Worm (Caenorhabditis elegans): ENCODE data around the gene let-756.

The let-756 gene

DNA sequence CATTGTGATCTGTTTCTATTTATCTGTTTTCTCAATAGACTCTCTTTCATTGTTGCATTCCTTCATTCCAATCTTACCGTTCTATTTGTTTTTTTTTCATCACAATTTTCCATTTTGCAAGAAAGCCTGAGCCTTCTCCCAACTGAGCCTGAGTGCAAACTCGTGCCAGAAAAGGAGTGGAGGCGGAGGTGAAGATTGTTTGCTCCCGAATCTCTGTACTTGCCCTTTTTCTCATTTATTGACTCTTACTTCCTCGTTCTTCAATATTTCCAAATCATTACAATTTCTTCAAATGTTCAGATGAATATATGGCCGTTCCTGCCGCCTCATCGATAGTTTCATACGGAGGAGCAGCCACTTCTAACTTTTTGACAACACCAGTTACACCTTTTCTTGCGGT, at the start of gene let-756:
Gene let-756 (plus strand): TSS at position 301 of the 400 bp plus-strand sequence.
- TF ChIP-seq efl-3 (GFP tag; optimal IDR thresholded peaks at IDR 0.05) (no peak), mef-2 (tag; optimal IDR thresholded peaks at IDR 0.05) (no peak), aha-1 (tag; optimal IDR thresholded peaks at IDR 0.05) (no peak), ceh-63 (GFP tag; optimal IDR thresholded peaks at IDR 0.05) (no peak), hlh-17 (GFP tag; optimal IDR thresholded peaks at IDR 0.05; ENCODE audit: borderline replicate concordance) (no peak), ces-1 (GFP tag; optimal IDR thresholded peaks at IDR 0.05) (no peak), dpl-1 (GFP tag; optimal IDR thresholded peaks at IDR 0.05) (no peak), fkh-8 (tag; optimal IDR thresholded peaks at IDR 0.05) (no peak), zag-1 (tag; optimal IDR thresholded peaks at IDR 0.05) (no peak)

DNA sequence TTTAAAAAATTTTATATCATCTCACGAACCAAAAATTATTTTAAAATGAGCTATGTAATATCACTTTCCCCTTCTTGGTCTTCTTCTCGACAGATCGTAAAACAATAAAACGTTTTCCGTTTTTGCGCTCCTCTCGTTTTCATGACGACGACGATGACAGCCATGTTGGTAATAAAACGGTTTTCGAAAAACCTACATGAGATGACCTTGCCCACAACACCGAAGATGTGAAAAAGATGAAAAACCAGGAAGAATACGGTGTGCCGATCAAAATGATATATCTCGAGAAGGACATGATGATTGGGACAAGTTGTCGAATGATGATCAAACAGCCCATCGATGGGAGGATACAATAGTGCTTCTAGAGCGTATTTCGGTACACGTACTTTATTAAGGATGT, 48.2 kb upstream of the let-756 start:
- no peak for TF ChIP-seq lin-35 (GFP tag; optimal IDR thresholded peaks at IDR 0.05)
- TF ChIP-seq blmp-1 (tag; optimal IDR thresholded peaks at IDR 0.05), result peak; percentile 94
- TF ChIP-seq zip-4 (GFP tag; optimal IDR thresholded peaks at IDR 0.05), result no peak
- TF ChIP-seq mef-2 (tag; optimal IDR thresholded peaks at IDR 0.05), result no peak
- no peak for TF ChIP-seq nhr-77 (tag; optimal IDR thresholded peaks at IDR 0.05)
- TF ChIP-seq lin-14 (GFP tag; optimal IDR thresholded peaks at IDR 0.05), result peak; percentile 53
- peak; percentile 30 for TF ChIP-seq snu-23 (GFP tag; optimal IDR thresholded peaks at IDR 0.05)
- no peak for TF ChIP-seq efl-1 (optimal IDR thresholded peaks at IDR 0.05)
- peak in 1 of 2 experiments; percentile 6 for TF ChIP-seq efl-1 (GFP tag; optimal IDR thresholded peaks at IDR 0.05 in 1 of 2)
- TF ChIP-seq elt-3 (tag; optimal IDR thresholded peaks at IDR 0.05), result peak in 2 of 6 experiments; percentile 15 to 17

DNA sequence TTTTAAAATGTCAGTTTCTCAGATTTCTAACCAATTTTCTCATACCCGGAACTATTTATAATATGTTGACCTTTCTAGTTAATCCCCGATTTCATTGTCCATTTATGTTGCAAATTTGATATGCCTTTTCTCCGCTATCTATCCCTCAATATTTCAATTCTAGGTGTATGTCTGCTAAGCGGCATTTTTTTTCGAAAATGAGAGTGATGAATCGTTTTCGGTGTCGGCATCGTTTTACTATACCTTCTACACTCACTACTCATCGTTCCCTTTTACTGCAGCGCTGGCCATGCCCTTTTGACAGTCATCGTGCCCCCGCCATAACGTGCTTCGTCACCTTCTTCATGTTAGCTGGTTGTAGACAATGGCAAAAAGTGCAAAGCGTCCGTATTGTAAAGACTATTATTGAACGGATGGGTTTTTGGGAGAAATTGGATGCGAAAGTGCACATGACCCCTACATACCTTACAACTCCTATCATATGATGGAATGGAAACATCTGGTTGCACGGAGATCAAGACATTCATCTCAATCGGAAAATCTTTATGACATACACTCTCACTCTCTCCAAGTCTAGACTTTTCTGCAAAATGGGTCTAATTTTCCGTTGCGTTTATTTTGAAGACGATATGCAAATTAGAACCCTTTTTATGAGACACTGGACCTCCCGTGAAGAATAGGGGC, 47.6 kb upstream of the let-756 start:
- TF ChIP-seq lin-35 (GFP tag; optimal IDR thresholded peaks at IDR 0.05) (peak in 1 of 2 experiments; percentile 5), pqm-1 (tag; optimal IDR thresholded peaks at IDR 0.05) (no peak), mdl-1 (tag; optimal IDR thresholded peaks at IDR 0.05) (peak in 1 of 2 experiments; percentile 16), unc-130 (tag; optimal IDR thresholded peaks at IDR 0.05) (no peak), hlh-17 (GFP tag; optimal IDR thresholded peaks at IDR 0.05; ENCODE audit: borderline replicate concordance) (no peak), blmp-1 (tag; optimal IDR thresholded peaks at IDR 0.05) (peak; percentile 83), nhr-19 (GFP tag; conservative IDR thresholded peaks at IDR 0.05) (0 out of 2 replicates have a peak, but pooled peaks have one; percentile 5), efl-1 (optimal IDR thresholded peaks at IDR 0.05) (no peak), efl-1 (GFP tag; optimal IDR thresholded peaks at IDR 0.05 in 1 of 2) (peak in 1 of 2 experiments; percentile 82), dsc-1 (tag; optimal IDR thresholded peaks at IDR 0.05) (peak; percentile 53), vab-15 (tag; optimal IDR thresholded peaks at IDR 0.05) (no peak), rnt-1 (tag; optimal IDR thresholded peaks at IDR 0.05) (peak; percentile 12), lin-14 (GFP tag; optimal IDR thresholded peaks at IDR 0.05) (peak; percentile 21), pag-3 (tag; optimal IDR thresholded peaks at IDR 0.05; ENCODE audit: borderline replicate concordance, insufficient read depth) (peak; percentile 27), ceh-8 (GFP tag; optimal IDR thresholded peaks at IDR 0.05) (no peak), nhr-85 (tag) (peak; percentile 70), unc-62 (GFP tag; optimal IDR thresholded peaks at IDR 0.05) (no peak), fkh-4 (tag; optimal IDR thresholded peaks at IDR 0.05; ENCODE audit: borderline replicate concordance) (peak; percentile 27), lin-15B (tag; optimal IDR thresholded peaks at IDR 0.05) (no peak)

- TF ChIP-seq skn-1 (tag; optimal IDR thresholded peaks at IDR 0.05) (no peak), lin-39 (tag; optimal IDR thresholded peaks at IDR 0.05) (peak; percentile 66), nhr-47 (tag; optimal IDR thresholded peaks at IDR 0.05) (peak; percentile 55), tbx-2 (tag; optimal IDR thresholded peaks at IDR 0.05) (peak; percentile 42), unc-86 (tag; optimal IDR thresholded peaks at IDR 0.05) (no peak), nhr-71 (tag; optimal IDR thresholded peaks at IDR 0.05) (peak; percentile 92), lin-13 (GFP tag; optimal IDR thresholded peaks at IDR 0.05) (peak; percentile 50), nhr-11 (tag; optimal IDR thresholded peaks at IDR 0.05) (no peak), fos-1 (tag; optimal IDR thresholded peaks at IDR 0.05) (no peak), nhr-20 (tag; optimal IDR thresholded peaks at IDR 0.05) (peak; percentile 80), efl-1 (optimal IDR thresholded peaks at IDR 0.05) (peak; percentile 3 to 28), efl-1 (GFP tag; optimal IDR thresholded peaks at IDR 0.05 in 1 of 2) (peak in 1 of 2 experiments; percentile 93), mdl-1 (tag; optimal IDR thresholded peaks at IDR 0.05) (peak in 1 of 2 experiments; percentile 85), lir-3 (tag; optimal IDR thresholded peaks at IDR 0.05; ENCODE audit: poor library complexity) (peak; percentile 26), elt-2 (tag; optimal IDR thresholded peaks at IDR 0.05) (no peak), snu-23 (GFP tag; optimal IDR thresholded peaks at IDR 0.05) (peak; percentile 74), lin-15B (tag; optimal IDR thresholded peaks at IDR 0.05) (no peak), Y116A8C.19 (tag; optimal IDR thresholded peaks at IDR 0.05; ENCODE audit: borderline replicate concordance) (no peak), C16A3.4 (tag; optimal IDR thresholded peaks at IDR 0.05) (no peak), nhr-77 (tag; optimal IDR thresholded peaks at IDR 0.05) (no peak), elt-3 (tag; optimal IDR thresholded peaks at IDR 0.05) (peak in 1 of 6 experiments; percentile 3)
Observed at ce11 chrIII:6360114-6360513, 46.8 kb upstream of the let-756 start.

Data from whole organism, L1 larva.